Worm (Caenorhabditis elegans) whole organism, L1 larva: ENCODE results near the gene F43C11.6.

Experiments used
- ces-1 ChIP-seq: fragments of 150-350 bp; optimal IDR thresholded peaks from 2 replicates; lab custom pipeline; 2014; ENCODE audit warnings: missing biosample characterization, missing genetic modification reagents, missing genetic modification characterization
- fkh-4 ChIP-seq: sonication (generic microtip); optimal IDR thresholded peaks from 2 replicates; lab custom pipeline; 2016; ENCODE audit warnings: missing compliant biosample characterization, missing genetic modification characterization, borderline replicate concordance
- nhr-12 ChIP-seq: sonication (generic microtip); optimal IDR thresholded peaks from 2 replicates; lab custom pipeline; 2017; ENCODE audit warnings: missing biosample characterization, missing genetic modification characterization
- pqm-1 ChIP-seq: sonication (generic microtip); optimal IDR thresholded peaks from 3 replicates; lab custom pipeline; 2017; ENCODE audit warnings: missing biosample characterization, missing genetic modification characterization
- snpc-4 ChIP-seq: fragments of 150-350 bp; optimal IDR thresholded peaks from 2 replicates; lab custom pipeline; 2014; ENCODE audit warnings: missing biosample characterization, missing genetic modification characterization

- TF ChIP-seq snpc-4 (no peak), fkh-4 (no peak), nhr-12 (tag; lab: Kevin White, UChicago) (no peak), pqm-1 (tag; lab: Kevin White, UChicago) (no peak), ces-1 (GFP tag; lab: Kevin White, UChicago) (no peak)
Measured at ce11 chrII:2298742-2299141, 43.5 kb upstream of the F43C11.6 start, which contains the start of gene B0281.4.
